Worm (Caenorhabditis elegans) whole organism, early embryonic: ENCODE measurements around the gene asp-2.

Experiments used
- B0310.2 ChIP-seq: sonication (generic microtip); optimal IDR thresholded peaks from 2 replicates; lab custom pipeline; 2016; ENCODE audit warnings: mild to moderate bottlenecking, missing genetic modification characterization, missing compliant biosample characterization
- F13C5.2 ChIP-seq: sonication (generic microtip); optimal IDR thresholded peaks from 2 replicates; lab custom pipeline; 2017; ENCODE audit warnings: mild to moderate bottlenecking, missing genetic modification characterization, inconsistent platforms, missing compliant biosample characterization
- aly-1 ChIP-seq: sonication (generic microtip); optimal IDR thresholded peaks from 2 replicates; lab custom pipeline; 2016; ENCODE audit warnings: missing genetic modification characterization, missing compliant biosample characterization
- ama-1 ChIP-seq: fragments of 150-350 bp; optimal IDR thresholded peaks from 2 replicates; lab custom pipeline; 2014
- ceh-13 ChIP-seq: fragments of 200-800 bp; sonication (Bioruptor generic); optimal IDR thresholded peaks from 2 replicates; lab custom pipeline; 2018; ENCODE audit warnings: mild to moderate bottlenecking, missing genetic modification characterization, missing compliant biosample characterization
- ceh-36 ChIP-seq: sonication (generic microtip); optimal IDR thresholded peaks from 2 replicates; lab custom pipeline; 2016; ENCODE audit warnings: missing genetic modification characterization, inconsistent platforms, missing compliant biosample characterization
- ets-7 ChIP-seq: sonication (generic microtip); optimal IDR thresholded peaks from 2 replicates; lab custom pipeline; 2016; ENCODE audit warnings: missing genotype, missing genetic modification characterization, missing compliant biosample characterization
- flt-1 ChIP-seq: fragments of 200-800 bp; sonication (Bioruptor generic); IDR thresholded peaks from 2 replicates; pipeline ENCODE4 v1.3.6; 2022; ENCODE audit warnings: missing genetic modification characterization, missing compliant biosample characterization
- hmbx-1 ChIP-seq: sonication (generic microtip); optimal IDR thresholded peaks from 2 replicates; lab custom pipeline; 2016; ENCODE audit warnings: mild to moderate bottlenecking, missing genetic modification characterization, missing compliant biosample characterization
- hmg-4 ChIP-seq: fragments of 200-800 bp; sonication (Bioruptor generic); optimal IDR thresholded peaks from 2 replicates; lab custom pipeline; 2018; ENCODE audit warnings: mild to moderate bottlenecking, missing genetic modification characterization, missing compliant biosample characterization
- hnd-1 ChIP-seq: sonication (generic microtip); optimal IDR thresholded peaks from 2 replicates; lab custom pipeline; 2016; ENCODE audit warnings: missing genetic modification characterization, missing compliant biosample characterization
- pes-1 ChIP-seq: fragments of 200-800 bp; sonication (Bioruptor generic); IDR thresholded peaks from 2 replicates; pipeline ENCODE4 v1.3.6; 2022; ENCODE audit warnings: missing genetic modification reagents, missing genetic modification characterization, missing compliant biosample characterization
- scrt-1 ChIP-seq: fragments of 200-800 bp; sonication (Bioruptor generic); IDR thresholded peaks from 2 replicates; pipeline ENCODE4 v1.3.6; 2022; ENCODE audit warnings: missing genetic modification characterization, missing compliant biosample characterization
- sea-1 ChIP-seq: fragments of 200-800 bp; sonication (Bioruptor generic); conservative IDR thresholded peaks from 2 replicates; pipeline ENCODE4 v1.3.6; 2022; ENCODE audit warnings: missing genetic modification characterization, missing compliant biosample characterization
- tbx-11 ChIP-seq: fragments of 200-800 bp; sonication (Bioruptor generic); IDR thresholded peaks from 2 replicates; pipeline ENCODE4 v1.3.6; 2022; ENCODE audit warnings: missing genetic modification characterization, missing compliant biosample characterization
- tbx-37 ChIP-seq: fragments of 200-800 bp; sonication (Bioruptor generic); conservative IDR thresholded peaks from 2 replicates; pipeline ENCODE4 v1.3.6; 2022; ENCODE audit warnings: missing genetic modification reagents, missing genetic modification characterization, missing compliant biosample characterization
- tra-4 ChIP-seq: sonication (generic microtip); optimal IDR thresholded peaks from 2 replicates; lab custom pipeline; 2017; ENCODE audit warnings: missing genetic modification characterization, missing compliant biosample characterization

Gene asp-2

ce11 chrV:9232296-9232695 is 29.4 kb downstream of the asp-2 start, which contains the start of gene F07C3.3:
TSS of gene F07C3.3 (minus strand) at chrV:9232396.
- TF ChIP-seq flt-1 (GFP tag; lab: Robert Waterston, UW) (no peak), sea-1 (GFP tag; lab: Robert Waterston, UW) (no peak), tbx-37 (GFP tag; lab: Robert Waterston, UW) (no peak), aly-1 (tag; lab: Kevin White, UChicago) (no peak), tbx-11 (GFP tag; lab: Robert Waterston, UW) (no peak), hnd-1 (tag; lab: Kevin White, UChicago) (no peak), F13C5.2 (tag; lab: Kevin White, UChicago) (no peak)

- no peak for TF ChIP-seq hmbx-1 (tag; lab: Kevin White, UChicago)
- TF ChIP-seq F13C5.2 (tag; lab: Kevin White, UChicago): no peak
- TF ChIP-seq ets-7 (tag; lab: Kevin White, UChicago): no peak
- TF ChIP-seq ceh-13 (GFP tag; lab: Kevin White, UChicago): no peak
- TF ChIP-seq ceh-36 (tag; lab: Kevin White, UChicago): no peak
- TF ChIP-seq hnd-1 (tag; lab: Kevin White, UChicago): no peak
- no peak for TF ChIP-seq sea-1 (GFP tag; lab: Robert Waterston, UW)
- TF ChIP-seq aly-1 (tag; lab: Kevin White, UChicago): no peak
Measured at ce11 chrV:9243171-9243996, 40.5 kb downstream of the asp-2 start, which contains the start of gene glo-4. TSS of gene glo-4 (minus strand) at chrV:9243221.

- TF ChIP-seq ceh-36 (tag; lab: Kevin White, UChicago): no peak
Measured at ce11 chrV:9246260-9246659, 43.4 kb downstream of the asp-2 start, which contains the start of gene aat-2. TSS of gene aat-2 (minus strand) at chrV:9246360.

ce11 chrV:9247416-9247815 is 44.5 kb downstream of the asp-2 start:
- TF ChIP-seq hmbx-1 (tag; lab: Kevin White, UChicago) (no peak), hmg-4 (GFP tag; lab: Kevin White, UChicago) (no peak), F13C5.2 (tag; lab: Kevin White, UChicago) (peak; percentile 39)

ce11 chrV:9249206-9249605 is 46.3 kb downstream of the asp-2 start, which contains the start of gene str-94:
TSS of gene str-94 (minus strand) at chrV:9249306.
- TF ChIP-seq hmbx-1 (tag; lab: Kevin White, UChicago) (no peak), tbx-37 (GFP tag; lab: Robert Waterston, UW) (no peak), ceh-13 (GFP tag; lab: Kevin White, UChicago) (no peak), ceh-36 (tag; lab: Kevin White, UChicago) (no peak), sea-1 (GFP tag; lab: Robert Waterston, UW) (no peak), hnd-1 (tag; lab: Kevin White, UChicago) (no peak), ama-1 (lab: Kevin White, UChicago) (no peak), scrt-1 (no peak), ets-7 (tag; lab: Kevin White, UChicago) (no peak), F13C5.2 (tag; lab: Kevin White, UChicago) (no peak), B0310.2 (tag; lab: Kevin White, UChicago) (no peak), hmg-4 (GFP tag; lab: Kevin White, UChicago) (no peak), pes-1 (GFP tag; lab: Robert Waterston, UW) (no peak), flt-1 (GFP tag; lab: Robert Waterston, UW) (no peak), tra-4 (tag; lab: Kevin White, UChicago) (no peak), tbx-11 (GFP tag; lab: Robert Waterston, UW) (no peak), aly-1 (tag; lab: Kevin White, UChicago) (no peak)

- TF ChIP-seq tbx-37 (GFP tag; lab: Robert Waterston, UW): no peak
- TF ChIP-seq F13C5.2 (tag; lab: Kevin White, UChicago): no peak
- no peak for TF ChIP-seq hmbx-1 (tag; lab: Kevin White, UChicago)
- TF ChIP-seq ama-1 (lab: Kevin White, UChicago): no peak
- no peak for TF ChIP-seq tbx-11 (GFP tag; lab: Robert Waterston, UW)
- TF ChIP-seq ets-7 (tag; lab: Kevin White, UChicago): no peak
- no peak for TF ChIP-seq ceh-13 (GFP tag; lab: Kevin White, UChicago)
- no peak for TF ChIP-seq hmg-4 (GFP tag; lab: Kevin White, UChicago)
Measured at ce11 chrV:9249932-9250331, 47.1 kb downstream of the asp-2 start, which contains the start of gene ptd-2. TSS of gene ptd-2 (plus strand) at chrV:9250232.

- TF ChIP-seq flt-1 (GFP tag; lab: Robert Waterston, UW): no peak
Measured at ce11 chrV:9254012-9254696, 51.3 kb downstream of the asp-2 start, which contains the start of gene F07C3.9. TSS of gene F07C3.9 (minus strand) at chrV:9254646.
